Worm (Caenorhabditis elegans): Measurements from ENCODE around the gene F14H8.5.

DNA sequence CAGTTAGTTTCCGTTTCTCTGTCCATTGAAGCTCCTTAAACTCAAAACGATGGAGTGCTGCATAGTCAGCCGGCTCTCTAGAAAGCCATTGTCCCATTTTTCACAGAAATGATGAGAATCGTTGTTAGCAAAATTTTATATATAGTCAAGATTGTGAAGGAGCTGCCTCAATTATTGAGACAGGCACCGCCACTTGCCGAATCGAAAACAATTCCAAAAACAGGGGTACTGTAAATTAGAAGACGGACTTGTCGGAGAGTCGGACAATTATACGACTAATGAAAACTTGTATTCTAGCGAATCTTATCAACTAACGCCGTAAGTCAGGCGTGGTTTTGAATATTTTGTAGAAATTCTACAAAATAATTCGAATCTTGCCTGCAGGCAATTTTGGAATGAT lies 603 bp upstream of the F14H8.5 start, which contains the start of gene F14H8.2:
- TF ChIP-seq aly-1 (tag; optimal IDR thresholded peaks at IDR 0.05) (no peak), ets-7 (tag; optimal IDR thresholded peaks at IDR 0.05) (no peak), ama-1 (optimal IDR thresholded peaks at IDR 0.05) (no peak), B0310.2 (tag; optimal IDR thresholded peaks at IDR 0.05) (no peak), scrt-1 (GFP tag; IDR thresholded peaks at IDR 0.05) (no peak), ceh-13 (GFP tag; optimal IDR thresholded peaks at IDR 0.05) (no peak)
